Fruit fly (Drosophila melanogaster) whole organism, embryonic: ENCODE measurements around the gene Pak.
A peak's percentile ranks its signal among the peaks of the same experiment; 100 is the strongest.

Experiments
- Aef1 ChIP-seq: fragments of 200-800 bp; sonication (Bioruptor generic); IDR thresholded peaks from 3 replicates; pipeline ENCODE4 v1.3.6; 2022; ENCODE audit warnings: missing biosample characterization, missing genetic modification characterization
- B-H1 ChIP-seq: fragments of 200-800 bp; sonication (Bioruptor generic); IDR thresholded peaks from 3 replicates; pipeline ENCODE4 v1.3.6; 2022; ENCODE audit warnings: missing biosample characterization, missing genetic modification characterization
- CG11504 ChIP-seq: fragments of 200-800 bp; sonication (Bioruptor generic); optimal IDR thresholded peaks from 3 replicates; lab custom pipeline; 2019; ENCODE audit warnings: missing biosample characterization, mild to moderate bottlenecking, missing genetic modification characterization, moderate library complexity
- CG12071 ChIP-seq: fragments of 200-800 bp; sonication (Bioruptor generic); optimal IDR thresholded peaks from 3 replicates; lab custom pipeline; 2018; ENCODE audit warnings: missing biosample characterization, mild to moderate bottlenecking, missing genetic modification characterization
- CG12104 ChIP-seq: fragments of 200-800 bp; sonication (Bioruptor generic); optimal IDR thresholded peaks from 3 replicates; lab custom pipeline; 2016; ENCODE audit warnings: missing biosample characterization, missing genetic modification characterization
- CG12659 ChIP-seq: fragments of 200-800 bp; sonication (Bioruptor generic); optimal IDR thresholded peaks from 3 replicates; lab custom pipeline; 2017; ENCODE audit warnings: mild to moderate bottlenecking, missing biosample characterization, missing genetic modification reagents, missing genetic modification characterization
- CG14710 ChIP-seq: fragments of 200-800 bp; sonication (Bioruptor generic); optimal IDR thresholded peaks from 3 replicates; lab custom pipeline; 2019; ENCODE audit warnings: missing biosample characterization, mild to moderate bottlenecking, missing genetic modification characterization, moderate library complexity
- CG15479 ChIP-seq: fragments of 200-800 bp; sonication (Bioruptor generic); optimal IDR thresholded peaks from 3 replicates; lab custom pipeline; 2019; ENCODE audit warnings: missing biosample characterization, mild to moderate bottlenecking, missing genetic modification characterization, moderate library complexity
- CG15514 ChIP-seq: fragments of 200-800 bp; sonication (Bioruptor generic); optimal IDR thresholded peaks from 3 replicates; lab custom pipeline; 2017; ENCODE audit warnings: missing biosample characterization, missing genetic modification characterization, mild to moderate bottlenecking, moderate library complexity, missing genetic modification reagents
- CG1603 ChIP-seq: fragments of 200-800 bp; sonication (Bioruptor generic); optimal IDR thresholded peaks from 2 replicates; lab custom pipeline; 2019; ENCODE audit warnings: missing biosample characterization, mild to moderate bottlenecking, missing genetic modification characterization, moderate library complexity
- CG16813 ChIP-seq: fragments of 200-800 bp; sonication (Bioruptor generic); IDR thresholded peaks from 3 replicates; pipeline ENCODE4 v1.3.6; 2022; ENCODE audit warnings: missing biosample characterization, missing genetic modification characterization; ENCODE audit not compliant: partially characterized antibody
- CG17829 ChIP-seq: fragments of 200-800 bp; optimal IDR thresholded peaks from 2 replicates; lab custom pipeline; 2019; ENCODE audit warnings: missing biosample characterization, mild to moderate bottlenecking, missing genetic modification characterization, moderate library complexity
- CG17912 ChIP-seq: fragments of 200-800 bp; sonication (Bioruptor generic); optimal IDR thresholded peaks from 2 replicates; lab custom pipeline; 2018; ENCODE audit warnings: missing biosample characterization, mild to moderate bottlenecking, missing genetic modification characterization
- CG2116 ChIP-seq: fragments of 200-800 bp; sonication (Bioruptor generic); optimal IDR thresholded peaks from 3 replicates; lab custom pipeline; 2018; ENCODE audit warnings: missing biosample characterization, mild to moderate bottlenecking, missing genetic modification characterization
- CG2712 ChIP-seq: fragments of 200-800 bp; optimal IDR thresholded peaks from 3 replicates; lab custom pipeline; 2019; ENCODE audit warnings: missing biosample characterization, mild to moderate bottlenecking, missing genetic modification characterization, moderate library complexity
- CG30020 ChIP-seq: fragments of 200-800 bp; optimal IDR thresholded peaks from 2 replicates; lab custom pipeline; 2019; ENCODE audit warnings: missing biosample characterization, mild to moderate bottlenecking, missing genetic modification characterization, moderate library complexity
- CG42726 ChIP-seq: fragments of 200-800 bp; sonication (Bioruptor generic); IDR thresholded peaks from 2 replicates; pipeline ENCODE4 v1.3.6; 2022; ENCODE audit warnings: missing biosample characterization, missing genetic modification characterization; ENCODE audit not compliant: partially characterized antibody
- CG4617 ChIP-seq: fragments of 200-800 bp; sonication (Bioruptor generic); optimal IDR thresholded peaks from 3 replicates; lab custom pipeline; 2016; ENCODE audit warnings: missing biosample characterization, missing genetic modification characterization, borderline replicate concordance
- CG6765 ChIP-seq: fragments of 200-800 bp; sonication (Bioruptor generic); optimal IDR thresholded peaks from 3 replicates; lab custom pipeline; 2017; ENCODE audit warnings: missing biosample characterization, mild to moderate bottlenecking, missing genetic modification characterization
- CG6813 ChIP-seq: fragments of 200-800 bp; sonication (Bioruptor generic); optimal IDR thresholded peaks from 2 replicates; lab custom pipeline; 2017; ENCODE audit warnings: missing biosample characterization, missing genetic modification characterization, mild to moderate bottlenecking, moderate library complexity, missing genetic modification reagents
- CG7745 ChIP-seq: fragments of 200-800 bp; sonication (Bioruptor generic); optimal IDR thresholded peaks from 2 replicates; lab custom pipeline; 2018; ENCODE audit warnings: missing biosample characterization, mild to moderate bottlenecking, missing genetic modification characterization, moderate library complexity
- CG7987 ChIP-seq: fragments of 200-800 bp; sonication (Bioruptor generic); optimal IDR thresholded peaks from 2 replicates; lab custom pipeline; 2018; ENCODE audit warnings: missing biosample characterization, mild to moderate bottlenecking, missing genetic modification characterization, moderate library complexity
- CG8290 ChIP-seq, 3 experiments: fragments of 200-800 bp; sonication (Bioruptor generic); optimal IDR thresholded peaks; 2 replicates each; lab custom pipeline; 2016 to 2019; ENCODE audit warnings: missing biosample characterization in 3 of 3, missing genetic modification characterization in 3 of 3, mild to moderate bottlenecking in 2 of 3, moderate library complexity in 1 of 3
- CG9797 ChIP-seq: fragments of 200-800 bp; sonication (Bioruptor generic); optimal IDR thresholded peaks from 3 replicates; lab custom pipeline; 2018; ENCODE audit warnings: missing biosample characterization, mild to moderate bottlenecking, missing genetic modification characterization
- CG9876 ChIP-seq: fragments of 200-800 bp; sonication (Bioruptor generic); optimal IDR thresholded peaks from 2 replicates; lab custom pipeline; 2016; ENCODE audit warnings: missing biosample characterization, missing genetic modification characterization
- Fer1 ChIP-seq: fragments of 200-800 bp; sonication (Bioruptor generic); optimal IDR thresholded peaks from 2 replicates; lab custom pipeline; 2017; ENCODE audit warnings: missing biosample characterization, mild to moderate bottlenecking, missing genetic modification characterization
- Fer2 ChIP-seq: fragments of 200-800 bp; sonication (Bioruptor generic); optimal IDR thresholded peaks from 2 replicates; lab custom pipeline; 2018; ENCODE audit warnings: missing biosample characterization, mild to moderate bottlenecking, missing genetic modification characterization, moderate library complexity
- Hmr ChIP-seq: fragments of 200-800 bp; sonication (Bioruptor generic); optimal IDR thresholded peaks from 3 replicates; lab custom pipeline; 2017; ENCODE audit warnings: mild to moderate bottlenecking, missing biosample characterization, missing genetic modification reagents, missing genetic modification characterization
- Hr39 ChIP-seq: fragments of >200 bp; optimal IDR thresholded peaks from 2 replicates; lab custom pipeline; 2017
- Hr78 ChIP-seq, 2 experiments: fragments of 200-800 bp in 1 of 2; fragments of >200 bp in 1 of 2; sonication (Bioruptor generic) in 1 of 2; optimal IDR thresholded peaks; 2 replicates each; lab custom pipeline; 2017 to 2019; ENCODE audit warnings: missing biosample characterization in 2 of 2, missing genetic modification characterization in 2 of 2, mild to moderate bottlenecking in 1 of 2, moderate library complexity in 1 of 2
- Kr ChIP-seq: fragments of 200-800 bp; sonication (Bioruptor generic); optimal IDR thresholded peaks from 2 replicates; lab custom pipeline; 2017; ENCODE audit warnings: missing biosample characterization, mild to moderate bottlenecking, missing genetic modification characterization
- MTF-1 ChIP-seq: fragments of 200-800 bp; sonication (Bioruptor generic); optimal IDR thresholded peaks from 2 replicates; lab custom pipeline; 2018; ENCODE audit warnings: missing biosample characterization, mild to moderate bottlenecking, missing genetic modification characterization, borderline replicate concordance
- Ravus ChIP-seq: fragments of 200-800 bp; sonication (Bioruptor generic); IDR thresholded peaks from 2 replicates; pipeline ENCODE4 v1.3.6; 2022; ENCODE audit warnings: missing biosample characterization, missing genetic modification characterization
- Sox100B ChIP-seq: fragments of 200-800 bp; sonication (Bioruptor generic); optimal IDR thresholded peaks from 3 replicates; lab custom pipeline; 2018; ENCODE audit warnings: missing biosample characterization, mild to moderate bottlenecking, missing genetic modification characterization
- abd-A ChIP-seq: fragments of 200-800 bp; sonication (Bioruptor generic); optimal IDR thresholded peaks from 3 replicates; lab custom pipeline; 2019; ENCODE audit warnings: missing biosample characterization, mild to moderate bottlenecking, missing genetic modification characterization, moderate library complexity
- chif ChIP-seq, 2 experiments: fragments of 200-800 bp; sonication (Bioruptor generic); optimal IDR thresholded peaks; 3 replicates each; lab custom pipeline; 2016; ENCODE audit warnings: missing biosample characterization in 2 of 2, missing genetic modification characterization in 2 of 2
- dpn ChIP-seq, 2 experiments: fragments of 200-800 bp; sonication (Bioruptor generic); optimal IDR thresholded peaks; 3 replicates each; lab custom pipeline; 2016; ENCODE audit warnings: missing biosample characterization in 2 of 2, missing genetic modification characterization in 2 of 2
- gro ChIP-seq: fragments of 200-800 bp; sonication (Bioruptor generic); optimal IDR thresholded peaks from 2 replicates; lab custom pipeline; 2016; ENCODE audit warnings: missing biosample characterization, missing genetic modification characterization
- ham ChIP-seq: fragments of 200-800 bp; sonication (Bioruptor generic); IDR thresholded peaks from 2 replicates; pipeline ENCODE4 v1.3.6; 2022; ENCODE audit warnings: missing biosample characterization, missing genetic modification characterization
- her ChIP-seq: fragments of 200-800 bp; sonication (Bioruptor generic); optimal IDR thresholded peaks from 2 replicates; lab custom pipeline; 2016; ENCODE audit warnings: missing biosample characterization, missing genetic modification characterization
- maf-S ChIP-seq: fragments of 200-800 bp; sonication (Bioruptor generic); optimal IDR thresholded peaks from 2 replicates; lab custom pipeline; 2016; ENCODE audit warnings: missing biosample characterization, missing genetic modification characterization
- nom ChIP-seq: fragments of 200-800 bp; sonication (Bioruptor generic); optimal IDR thresholded peaks from 2 replicates; lab custom pipeline; 2017; ENCODE audit warnings: missing biosample characterization, missing genetic modification characterization, mild to moderate bottlenecking, moderate library complexity, missing genetic modification reagents
- odd ChIP-seq: fragments of 200-800 bp; sonication (Bioruptor generic); optimal IDR thresholded peaks from 2 replicates; lab custom pipeline; 2017; ENCODE audit warnings: missing biosample characterization, mild to moderate bottlenecking, missing genetic modification characterization
- otp ChIP-seq: fragments of 200-800 bp; sonication (Bioruptor generic); IDR thresholded peaks from 3 replicates; pipeline ENCODE4, ENCODE4 v1.3.6; 2022; ENCODE audit warnings: missing biosample characterization, missing genetic modification characterization
- pfk ChIP-seq: fragments of 200-800 bp; sonication (Bioruptor generic); optimal IDR thresholded peaks from 2 replicates; lab custom pipeline; 2018; ENCODE audit warnings: missing biosample characterization, mild to moderate bottlenecking, missing genetic modification characterization, moderate library complexity
- scrt ChIP-seq: fragments of 200-800 bp; sonication (Bioruptor generic); optimal IDR thresholded peaks from 2 replicates; lab custom pipeline; 2018; ENCODE audit warnings: missing biosample characterization, mild to moderate bottlenecking, missing genetic modification characterization, moderate library complexity
- sr ChIP-seq: fragments of 200-800 bp; sonication (Bioruptor generic); IDR thresholded peaks from 3 replicates; pipeline ENCODE4 v1.3.6; 2022; ENCODE audit warnings: missing biosample characterization, missing genetic modification characterization
- trem ChIP-seq: fragments of 200-800 bp; optimal IDR thresholded peaks from 3 replicates; lab custom pipeline; 2019; ENCODE audit warnings: missing biosample characterization, mild to moderate bottlenecking, missing genetic modification characterization, moderate library complexity

The Pak gene

dm6 chr3R:6406566-6407098 lies 55.9 kb downstream of the Pak start, which contains the start of gene gpp (continued):
- TF ChIP-seq CG2712 (tag; lab: Kevin White, UChicago) (peak; percentile 30), CG6765 (peak; percentile 4), MTF-1 (GFP tag; lab: Kevin White, UChicago) (peak; percentile 15), CG12071 (peak; percentile 14), CG42726 (GFP tag; lab: Robert Waterston, UW) (no peak), CG8290 (GFP tag; optimal IDR thresholded peaks at IDR 0.05; lab: Kevin White, UChicago) (no peak), CG8290 (tag; optimal IDR thresholded peaks at IDR 0.05; lab: Kevin White, UChicago) (peak in 1 of 2 experiments; percentile 72), CG17829 (tag; lab: Kevin White, UChicago) (peak; percentile 38), Sox100B (peak; percentile 2), B-H1 (GFP tag; lab: Robert Waterston, UW) (no peak), CG14710 (tag; lab: Kevin White, UChicago) (peak; percentile 6), otp (GFP tag; lab: Robert Waterston, UW) (no peak), Fer1 (GFP tag; lab: Kevin White, UChicago) (peak; percentile 24), CG1603 (tag; lab: Kevin White, UChicago) (peak; percentile 48), CG9797 (GFP tag; lab: Kevin White, UChicago) (peak; percentile 23), Ravus (GFP tag; lab: Robert Waterston, UW) (no peak), Hmr (GFP tag; lab: Kevin White, UChicago) (peak; percentile 12), chif (GFP tag; optimal IDR thresholded peaks at IDR 0.05; lab: Kevin White, UChicago) (peak in 1 of 2 experiments; percentile 34), sr (GFP tag; lab: Robert Waterston, UW) (no peak), pfk (peak; percentile 2), ham (GFP tag; lab: Robert Waterston, UW) (no peak), trem (tag; lab: Kevin White, UChicago) (peak; percentile 62), nom (GFP tag; lab: Kevin White, UChicago) (peak; percentile 58), CG2116 (GFP tag; lab: Kevin White, UChicago) (peak; percentile 59), Hr39 (lab: Kevin White, UChicago) (no peak), odd (GFP tag; lab: Kevin White, UChicago) (peak; percentile 52), abd-A (tag; lab: Kevin White, UChicago) (peak; percentile 68), CG15479 (GFP tag; lab: Kevin White, UChicago) (peak; percentile 11), CG9876 (GFP tag; lab: Kevin White, UChicago) (no peak), maf-S (GFP tag; lab: Kevin White, UChicago) (peak; percentile 7), CG17912 (peak; percentile 32), CG15514 (peak; percentile 19), Kr (GFP tag; lab: Kevin White, UChicago) (peak; percentile 19), dpn (GFP tag; optimal IDR thresholded peaks at IDR 0.05; lab: Kevin White, UChicago) (peak in 1 of 2 experiments; percentile 44), CG11504 (tag; lab: Kevin White, UChicago) (peak; percentile 0), Fer2 (tag; lab: Kevin White, UChicago) (no peak), her (peak; percentile 100), CG7987 (GFP tag; lab: Kevin White, UChicago) (peak; percentile 50), CG7745 (tag; lab: Kevin White, UChicago) (peak; percentile 5), Aef1 (no peak), CG30020 (peak; percentile 0), CG12659 (GFP tag; lab: Kevin White, UChicago) (peak; percentile 55), CG16813 (GFP tag; lab: Robert Waterston, UW) (no peak), CG6813 (GFP tag; lab: Kevin White, UChicago) (no peak), CG12104 (GFP tag; lab: Kevin White, UChicago) (peak; percentile 18), scrt (GFP tag; lab: Kevin White, UChicago) (peak; percentile 24), CG4617 (peak; percentile 22), Hr78 (GFP tag; optimal IDR thresholded peaks at IDR 0.05; lab: Kevin White, UChicago) (peak in 1 of 2 experiments; percentile 14), gro (GFP tag; lab: Kevin White, UChicago) (peak; percentile 25)
